Fruit fly (Drosophila melanogaster): Measurements from ENCODE around the gene Lip4.

DNA sequence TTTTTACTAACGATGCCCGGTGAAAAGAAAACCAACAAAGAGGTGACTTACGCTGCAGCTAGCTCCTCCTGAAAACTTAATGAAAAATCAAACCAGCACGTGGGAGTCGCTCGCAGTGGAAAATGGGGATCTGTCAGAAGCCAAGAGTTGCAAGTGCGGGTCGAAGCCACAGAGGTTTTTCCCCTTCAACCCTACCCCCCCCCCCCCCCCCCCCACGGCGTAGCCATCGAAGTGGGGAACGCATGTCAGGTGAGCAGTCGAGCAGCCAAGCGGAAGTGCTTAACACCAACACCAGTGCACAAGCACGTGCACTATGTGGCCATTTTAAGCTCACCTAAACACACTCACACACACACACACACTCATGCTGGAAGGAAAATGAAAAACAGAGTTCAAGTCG, 12.0 kb downstream of the Lip4 start:
- TF ChIP-seq Ets98B (GFP tag; IDR thresholded peaks at IDR 0.05) (no peak), CG12605 (GFP tag; IDR thresholded peaks at IDR 0.05) (no peak), CG32121 (GFP tag; IDR thresholded peaks at IDR 0.05) (no peak), gl (tag; optimal IDR thresholded peaks at IDR 0.05) (no peak)
